Worm (Caenorhabditis elegans) whole organism, mixed stage, embryonic: ENCODE measurements around the gene acs-1.
A peak's percentile ranks its signal among the peaks of the same experiment; 100 is the strongest.

Experiments used
- M03D4.4 ChIP-seq: sonication (generic microtip); optimal IDR thresholded peaks from 2 replicates; lab custom pipeline; 2017; ENCODE audit warnings: mild to moderate bottlenecking, missing genetic modification characterization, missing compliant biosample characterization
- blmp-1 ChIP-seq: fragments of 150-350 bp; optimal IDR thresholded peaks from 2 replicates; lab custom pipeline; 2014; ENCODE audit warnings: missing biosample characterization, missing genetic modification characterization
- ceh-39 ChIP-seq: fragments of 150-350 bp; optimal IDR thresholded peaks from 2 replicates; lab custom pipeline; 2014; ENCODE audit warnings: missing biosample characterization, missing genetic modification characterization
- ces-1 ChIP-seq: fragments of 150-350 bp; optimal IDR thresholded peaks from 2 replicates; lab custom pipeline; 2014; ENCODE audit warnings: missing biosample characterization, missing genetic modification reagents, missing genetic modification characterization
- cnd-1 ChIP-seq: fragments of 200-800 bp; sonication (Bioruptor generic); optimal IDR thresholded peaks from 2 replicates; lab custom pipeline; 2018; ENCODE audit warnings: mild to moderate bottlenecking, missing genetic modification characterization, missing compliant biosample characterization
- drap-1 ChIP-seq: fragments of 200-800 bp; sonication (Bioruptor generic); optimal IDR thresholded peaks from 3 replicates; lab custom pipeline; 2018; ENCODE audit warnings: mild to moderate bottlenecking, missing genetic modification characterization, missing compliant biosample characterization
- elt-1 ChIP-seq: sonication (generic microtip); optimal IDR thresholded peaks from 2 replicates; lab custom pipeline; 2017; ENCODE audit warnings: missing genetic modification characterization, mild to moderate bottlenecking, missing compliant biosample characterization, antibody characterized with exemption, moderate library complexity, borderline replicate concordance; ENCODE audit not compliant: insufficient read depth
- elt-3 ChIP-seq: fragments of 150-350 bp; optimal IDR thresholded peaks from 2 replicates; lab custom pipeline; 2014; ENCODE audit warnings: missing biosample characterization, missing genetic modification characterization
- flh-1 ChIP-seq: fragments of 200-800 bp; sonication (Bioruptor generic); optimal IDR thresholded peaks from 2 replicates; lab custom pipeline; 2018; ENCODE audit warnings: mild to moderate bottlenecking, missing genetic modification characterization, moderate library complexity, missing compliant biosample characterization
- ham-2 ChIP-seq: fragments of 200-800 bp; sonication (Bioruptor generic); optimal IDR thresholded peaks from 2 replicates; lab custom pipeline; 2018; ENCODE audit warnings: mild to moderate bottlenecking, missing genetic modification characterization, missing compliant biosample characterization
- hlh-1 ChIP-seq: fragments of 150-350 bp; optimal IDR thresholded peaks from 2 replicates; lab custom pipeline; 2014; ENCODE audit warnings: missing biosample characterization, missing genetic modification reagents, missing genetic modification characterization
- lin-13 ChIP-seq: fragments of 150-350 bp; optimal IDR thresholded peaks from 2 replicates; lab custom pipeline; 2014; ENCODE audit warnings: missing biosample characterization, missing genetic modification characterization
- lin-32 ChIP-seq: fragments of 200-800 bp; sonication (Bioruptor generic); optimal IDR thresholded peaks from 2 replicates; lab custom pipeline; 2018; ENCODE audit warnings: mild to moderate bottlenecking, missing genetic modification characterization, missing compliant biosample characterization
- lsy-2 ChIP-seq: fragments of 150-350 bp; optimal IDR thresholded peaks from 2 replicates; lab custom pipeline; 2014; ENCODE audit warnings: missing biosample characterization, missing genetic modification characterization
- mep-1 ChIP-seq: fragments of 150-350 bp; optimal IDR thresholded peaks from 2 replicates; lab custom pipeline; 2017; ENCODE audit warnings: missing biosample characterization, missing genetic modification reagents, missing genetic modification characterization, inconsistent platforms
- mls-2 ChIP-seq: sonication (generic microtip); optimal IDR thresholded peaks from 2 replicates; lab custom pipeline; 2016; ENCODE audit warnings: mild to moderate bottlenecking, missing genetic modification characterization, moderate library complexity, missing compliant biosample characterization
- nhr-12 ChIP-seq: fragments of 150-350 bp; optimal IDR thresholded peaks from 2 replicates; lab custom pipeline; 2014; ENCODE audit warnings: missing biosample characterization, missing genetic modification characterization
- nhr-2 ChIP-seq: fragments of 150-350 bp; optimal IDR thresholded peaks from 2 replicates; lab custom pipeline; 2014; ENCODE audit warnings: missing biosample characterization, missing genetic modification characterization
- nhr-28 ChIP-seq: fragments of 150-350 bp; optimal IDR thresholded peaks from 2 replicates; lab custom pipeline; 2014; ENCODE audit warnings: missing biosample characterization, missing genetic modification characterization
- sem-2 ChIP-seq: fragments of 200-800 bp; sonication (Bioruptor generic); optimal IDR thresholded peaks from 2 replicates; lab custom pipeline; 2018; ENCODE audit warnings: mild to moderate bottlenecking, missing genetic modification characterization, missing compliant biosample characterization
- snpc-4 ChIP-seq: fragments of 150-350 bp; optimal IDR thresholded peaks from 2 replicates; lab custom pipeline; 2014; ENCODE audit warnings: missing biosample characterization, missing genetic modification characterization
- tbx-8 ChIP-seq: fragments of 200-800 bp; sonication (Bioruptor generic); optimal IDR thresholded peaks from 2 replicates; lab custom pipeline; 2018; ENCODE audit warnings: mild to moderate bottlenecking, missing genetic modification characterization, moderate library complexity, missing compliant biosample characterization
- unc-120 ChIP-seq: sonication (generic microtip); optimal IDR thresholded peaks from 2 replicates; lab custom pipeline; 2017; ENCODE audit warnings: missing genetic modification characterization, missing compliant biosample characterization; ENCODE audit not compliant: poor library complexity, severe bottlenecking
- unc-62 ChIP-seq: fragments of 150-350 bp; optimal IDR thresholded peaks from 2 replicates; lab custom pipeline; 2014; ENCODE audit warnings: missing biosample characterization, missing genetic modification reagents, missing genetic modification characterization
- zip-8 ChIP-seq: fragments of 150-350 bp; optimal IDR thresholded peaks from 2 replicates; lab custom pipeline; 2014; ENCODE audit warnings: missing biosample characterization, missing genetic modification characterization
- ztf-11 ChIP-seq: fragments of 150-350 bp; optimal IDR thresholded peaks from 2 replicates; lab custom pipeline; 2014; ENCODE audit warnings: missing biosample characterization, missing genetic modification characterization

The acs-1 gene

DNA sequence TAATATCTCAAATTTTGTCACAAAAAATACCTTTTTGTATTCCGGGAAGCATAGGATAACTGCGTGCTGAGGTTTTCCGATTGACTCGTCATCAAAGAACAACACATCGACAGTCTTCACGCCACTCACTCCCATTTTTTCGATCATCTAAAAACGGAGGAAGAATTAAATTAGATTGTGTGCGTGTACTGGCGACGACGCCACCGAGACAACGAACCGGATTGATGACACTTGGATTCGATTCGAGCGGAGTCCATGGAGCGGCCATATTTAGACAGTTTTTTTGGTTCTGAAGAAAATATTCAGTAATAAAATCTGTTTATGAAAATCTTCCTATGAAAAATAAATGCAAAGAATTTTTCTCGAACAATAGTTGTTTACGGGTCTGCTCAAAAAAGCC is 13.7 kb upstream of the acs-1 start, which contains the start of gene ubh-1:
ubh-1 (minus strand) TSS at position 289 of the 400 bp plus-strand sequence.
- TF ChIP-seq zip-8 (tag; lab: Kevin White, UChicago) (no peak), lsy-2 (no peak)

DNA sequence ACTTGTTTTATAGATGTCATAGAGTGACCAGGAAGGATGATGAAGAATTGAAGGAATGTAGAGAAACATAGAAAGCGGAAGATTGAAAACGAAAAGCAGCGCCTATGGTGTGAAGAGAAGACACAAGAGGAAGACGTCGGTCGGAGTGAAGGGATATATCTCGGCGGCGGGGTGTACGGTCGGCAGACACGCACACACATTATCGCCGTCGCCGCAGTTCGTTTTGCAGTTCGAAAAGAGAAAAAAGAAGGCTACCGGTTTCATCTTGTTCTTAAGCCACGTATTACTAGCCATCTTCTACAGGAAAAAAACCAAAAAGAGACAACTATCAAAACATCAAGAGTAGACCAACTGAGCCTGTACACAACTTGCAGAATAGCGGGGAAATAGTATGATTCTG is 11.4 kb upstream of the acs-1 start:
- TF ChIP-seq elt-3, result no peak
- no peak for TF ChIP-seq ztf-11
- no peak for TF ChIP-seq cnd-1 (tag; lab: Kevin White, UChicago)
- peak; percentile 29 for TF ChIP-seq ham-2 (GFP tag; lab: Kevin White, UChicago)
- TF ChIP-seq lin-13 (tag; lab: Kevin White, UChicago), result no peak
- TF ChIP-seq unc-120, result no peak
- no peak for TF ChIP-seq nhr-2 (tag; lab: Kevin White, UChicago)

DNA sequence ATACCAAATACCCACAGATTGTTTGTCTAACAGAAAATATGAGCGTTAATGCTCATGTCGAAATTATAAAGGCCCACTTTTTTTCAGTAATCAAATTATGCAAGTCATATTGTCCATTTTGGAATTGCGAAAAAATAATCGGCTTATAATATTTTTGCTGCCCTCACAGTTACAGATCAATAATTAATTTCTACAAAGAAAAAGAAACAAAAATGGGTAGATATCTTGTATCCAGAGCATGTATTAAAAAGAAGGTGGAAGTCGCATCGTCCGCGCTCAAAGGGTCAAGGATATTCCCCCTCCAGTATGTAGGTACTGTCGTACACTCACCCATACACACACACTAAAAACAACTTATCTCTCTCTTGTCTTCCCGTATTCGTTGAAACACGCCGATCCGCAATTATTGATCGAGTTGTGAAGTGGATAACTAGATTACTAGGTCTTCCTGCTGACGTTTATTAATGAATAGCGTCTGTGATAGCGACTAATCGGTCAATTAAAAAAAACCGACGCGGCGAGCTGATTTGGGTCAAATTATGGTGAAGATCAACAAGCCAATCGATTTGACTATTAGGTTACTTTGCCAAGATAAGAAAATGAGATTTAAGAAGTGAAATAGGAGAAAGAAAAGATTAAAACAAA is 10.9 kb upstream of the acs-1 start:
- no peak for TF ChIP-seq mls-2 (tag; lab: Kevin White, UChicago)
- no peak for TF ChIP-seq blmp-1 (tag; lab: Kevin White, UChicago)

DNA sequence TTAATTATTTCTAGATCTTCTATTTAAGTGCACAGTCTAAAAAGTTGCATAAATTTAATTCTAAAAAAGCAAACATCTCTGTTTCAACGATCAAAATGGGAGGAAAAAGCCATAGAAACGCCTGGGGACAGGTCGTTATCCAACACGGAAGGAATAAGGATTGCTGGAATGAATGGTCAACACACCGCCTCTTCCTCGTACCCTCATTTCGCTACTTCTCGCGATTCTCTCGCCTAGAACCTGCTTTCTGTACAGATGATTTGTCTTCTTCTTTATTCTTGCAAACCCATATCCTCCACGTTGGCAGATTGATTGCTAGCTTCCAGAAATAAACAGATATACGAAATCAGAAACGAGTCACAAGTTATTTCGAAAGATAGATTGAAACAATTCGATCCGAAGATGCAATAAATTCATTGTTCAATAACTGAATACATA is 9.9 kb upstream of the acs-1 start, which contains the start of gene dpy-11:
dpy-11 (minus strand) TSS at position 354 of the 438 bp plus-strand sequence.
- TF ChIP-seq drap-1 (GFP tag; lab: Kevin White, UChicago) (no peak), nhr-2 (tag; lab: Kevin White, UChicago) (no peak), ceh-39 (no peak), snpc-4 (tag; lab: Kevin White, UChicago) (no peak), elt-3 (no peak), mep-1 (tag; lab: Kevin White, UChicago) (no peak), nhr-28 (tag; lab: Kevin White, UChicago) (no peak), unc-120 (no peak), M03D4.4 (tag; lab: Kevin White, UChicago) (no peak), lin-32 (GFP tag; lab: Kevin White, UChicago) (no peak)

DNA sequence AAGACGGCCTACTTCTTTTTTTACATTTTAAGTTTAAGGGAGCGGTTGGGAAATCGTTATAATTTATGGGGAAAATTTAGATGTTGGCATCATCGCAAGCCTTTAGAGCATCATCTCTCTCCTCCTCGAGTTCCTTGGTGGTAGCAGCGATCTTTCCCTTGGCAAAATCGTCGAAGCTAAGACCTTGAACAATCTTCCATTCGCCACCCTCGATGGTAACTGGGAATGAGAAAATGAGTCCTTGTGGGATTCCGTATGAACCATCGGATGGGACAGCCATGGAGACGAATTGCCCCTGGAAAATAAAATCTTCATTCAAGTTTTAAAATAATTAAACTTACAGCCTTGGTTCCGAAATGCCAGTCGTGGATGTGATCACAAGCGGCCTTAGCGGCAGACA is 9.4 kb upstream of the acs-1 start:
- TF ChIP-seq ces-1 (GFP tag; lab: Kevin White, UChicago) (no peak), drap-1 (GFP tag; lab: Kevin White, UChicago) (no peak), lsy-2 (no peak), tbx-8 (GFP tag; lab: Kevin White, UChicago) (no peak), elt-1 (no peak), blmp-1 (tag; lab: Kevin White, UChicago) (no peak), ham-2 (GFP tag; lab: Kevin White, UChicago) (no peak), ceh-39 (no peak), M03D4.4 (tag; lab: Kevin White, UChicago) (no peak), unc-62 (GFP tag; lab: Kevin White, UChicago) (no peak), lin-32 (GFP tag; lab: Kevin White, UChicago) (no peak), nhr-12 (tag; lab: Kevin White, UChicago) (no peak), hlh-1 (tag; lab: Kevin White, UChicago) (no peak), lin-13 (tag; lab: Kevin White, UChicago) (no peak), sem-2 (GFP tag; lab: Kevin White, UChicago) (no peak)

DNA sequence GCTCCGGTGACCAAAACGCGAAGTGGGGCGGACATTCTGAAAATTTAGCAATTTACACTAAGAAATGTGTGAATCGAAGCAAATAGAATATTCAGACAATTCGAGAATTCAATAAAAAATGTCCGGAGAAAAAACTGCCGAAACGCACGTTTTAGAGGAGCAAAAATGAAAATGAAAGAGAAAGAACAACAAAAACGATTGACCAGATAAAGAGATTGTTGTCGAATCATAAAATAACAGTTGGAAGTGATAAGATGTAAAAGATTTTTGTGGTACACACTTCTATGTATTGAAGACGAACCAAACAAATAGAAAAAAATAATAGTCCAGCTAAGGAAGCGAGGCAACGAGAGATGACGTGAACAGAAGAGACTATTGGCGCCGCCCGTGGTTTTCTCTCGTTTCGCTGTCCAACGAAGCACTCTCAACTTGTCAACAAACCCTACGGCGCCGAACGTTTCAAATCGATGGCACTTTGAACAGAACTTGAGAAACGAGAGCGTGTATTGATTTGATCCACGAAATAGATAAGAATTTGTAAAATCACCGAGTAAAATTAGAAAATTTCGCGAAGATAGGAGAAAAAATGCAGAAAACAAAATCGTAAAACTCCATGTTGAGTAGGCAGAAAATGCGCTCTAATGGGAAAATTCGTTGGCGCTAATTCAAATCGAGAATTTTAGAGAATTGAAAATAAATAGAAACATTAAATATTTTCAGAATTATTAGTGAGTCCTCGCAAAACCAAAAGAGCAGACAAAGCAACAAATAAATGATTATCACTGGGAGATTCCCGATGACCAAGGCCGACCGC is 8.1 kb upstream of the acs-1 start, which contains the start of gene mdh-1:
mdh-1 (minus strand) TSS at position 36 of the 814 bp plus-strand sequence.
- TF ChIP-seq blmp-1 (tag; lab: Kevin White, UChicago) (no peak), M03D4.4 (tag; lab: Kevin White, UChicago) (no peak), flh-1 (GFP tag; lab: Kevin White, UChicago) (no peak), drap-1 (GFP tag; lab: Kevin White, UChicago) (no peak)
